Worm (Caenorhabditis elegans) whole organism, L4 larva: Measurements from ENCODE around the gene F10C2.3.

ENCODE experiments used
- ZK337.2 ChIP-seq: fragments of 200-800 bp; sonication (Bioruptor generic); IDR thresholded peaks from 2 replicates; pipeline ENCODE4 v1.3.6; 2022; ENCODE audit warnings: missing genetic modification reagents, missing genetic modification characterization, missing compliant biosample characterization
- egl-27 ChIP-seq: sonication (generic microtip); optimal IDR thresholded peaks from 3 replicates; lab custom pipeline; 2017; ENCODE audit warnings: missing biosample characterization, missing genetic modification reagents, missing genetic modification characterization
- fkh-10 ChIP-seq: fragments of 150-350 bp; optimal IDR thresholded peaks from 2 replicates; lab custom pipeline; 2014; ENCODE audit warnings: missing biosample characterization, missing genetic modification reagents, missing genetic modification characterization
- fos-1 ChIP-seq: fragments of 150-350 bp; optimal IDR thresholded peaks from 2 replicates; lab custom pipeline; 2014; ENCODE audit warnings: missing biosample characterization, missing genetic modification characterization
- lin-1 ChIP-seq: fragments of 200-800 bp; sonication (Bioruptor generic); IDR thresholded peaks from 2 replicates; pipeline ENCODE4 v1.3.6; 2022; ENCODE audit warnings: missing genetic modification reagents, missing genetic modification characterization, missing compliant biosample characterization
- nhr-77 ChIP-seq: fragments of 150-350 bp; optimal IDR thresholded peaks from 2 replicates; lab custom pipeline; 2014; ENCODE audit warnings: missing biosample characterization, missing genetic modification characterization
- pqm-1 ChIP-seq: sonication (generic microtip); optimal IDR thresholded peaks from 2 replicates; lab custom pipeline; 2017; ENCODE audit warnings: missing biosample characterization, missing genetic modification characterization

- TF ChIP-seq ZK337.2 (GFP tag; lab: Robert Waterston, UW): no peak
- no peak for TF ChIP-seq pqm-1
- TF ChIP-seq lin-1: no peak
- no peak for TF ChIP-seq nhr-77 (tag; lab: Kevin White, UChicago)
- no peak for TF ChIP-seq egl-27 (tag; lab: Kevin White, UChicago)
- TF ChIP-seq fos-1: no peak
- no peak for TF ChIP-seq fkh-10 (GFP tag; lab: Kevin White, UChicago)
Observed at ce11 chrV:11993706-11994345, 26.3 kb upstream of the F10C2.3 start, which contains the start of the genes cyl-1 and C52E4.7.
